Fruit fly (Drosophila melanogaster) whole organism, embryonic: Measurements from ENCODE around the gene CG8319.
A peak's percentile ranks its signal among the peaks of the same experiment; 100 is the strongest.

Experiments
- Atf6 ChIP-seq: fragments of 200-800 bp; sonication (Bioruptor generic); IDR thresholded peaks from 2 replicates; pipeline ENCODE4 v1.3.6; 2022; ENCODE audit warnings: missing biosample characterization, missing genetic modification characterization
- CG10431 ChIP-seq: fragments of 200-800 bp; sonication (Bioruptor generic); optimal IDR thresholded peaks from 3 replicates; lab custom pipeline; 2018; ENCODE audit warnings: missing biosample characterization, mild to moderate bottlenecking, missing genetic modification characterization
- CG10462 ChIP-seq: fragments of 200-800 bp; sonication (Bioruptor generic); optimal IDR thresholded peaks from 2 replicates; lab custom pipeline; 2016; ENCODE audit warnings: missing biosample characterization, missing genetic modification characterization
- CG12769 ChIP-seq: fragments of 200-800 bp; sonication (Bioruptor generic); optimal IDR thresholded peaks from 2 replicates; lab custom pipeline; 2019; ENCODE audit warnings: missing biosample characterization, mild to moderate bottlenecking, missing genetic modification characterization, moderate library complexity
- CG15601 ChIP-seq: fragments of 200-800 bp; sonication (Bioruptor generic); optimal IDR thresholded peaks from 3 replicates; lab custom pipeline; 2019; ENCODE audit warnings: missing biosample characterization, mild to moderate bottlenecking, missing genetic modification characterization, moderate library complexity
- CG17385 ChIP-seq: fragments of 200-800 bp; sonication (Bioruptor generic); optimal IDR thresholded peaks from 3 replicates; lab custom pipeline; 2018; ENCODE audit warnings: missing biosample characterization, mild to moderate bottlenecking, missing genetic modification characterization
- CG17612 ChIP-seq: fragments of 200-800 bp; sonication (Bioruptor generic); IDR thresholded peaks from 2 replicates; pipeline ENCODE4 v1.3.6; 2022; ENCODE audit warnings: missing biosample characterization, missing genetic modification characterization
- CG31365 ChIP-seq: fragments of 200-800 bp; sonication (Bioruptor generic); optimal IDR thresholded peaks from 2 replicates; lab custom pipeline; 2018; ENCODE audit warnings: missing biosample characterization, mild to moderate bottlenecking, missing genetic modification characterization
- CG31388 ChIP-seq: fragments of 200-800 bp; sonication (Bioruptor generic); optimal IDR thresholded peaks from 2 replicates; lab custom pipeline; 2016; ENCODE audit warnings: missing biosample characterization, missing genetic modification characterization
- CG34224 ChIP-seq: fragments of 200-800 bp; sonication (Bioruptor generic); IDR thresholded peaks from 3 replicates; pipeline ENCODE4 v1.3.6; 2022; ENCODE audit warnings: missing biosample characterization, missing genetic modification characterization; ENCODE audit not compliant: partially characterized antibody
- CG4617 ChIP-seq: fragments of 200-800 bp; sonication (Bioruptor generic); optimal IDR thresholded peaks from 3 replicates; lab custom pipeline; 2016; ENCODE audit warnings: missing biosample characterization, missing genetic modification characterization, borderline replicate concordance
- CG8359 ChIP-seq: fragments of 200-800 bp; sonication (Bioruptor generic); optimal IDR thresholded peaks from 2 replicates; lab custom pipeline; 2017; ENCODE audit warnings: missing biosample characterization, mild to moderate bottlenecking, missing genetic modification characterization, borderline replicate concordance
- CTCF ChIP-seq: fragments of 200-800 bp; sonication (Bioruptor generic); optimal IDR thresholded peaks from 2 replicates; lab custom pipeline; 2017; ENCODE audit warnings: missing biosample characterization, mild to moderate bottlenecking, missing genetic modification characterization, moderate library complexity
- Camta ChIP-seq: fragments of 200-800 bp; sonication (Bioruptor generic); optimal IDR thresholded peaks from 2 replicates; lab custom pipeline; 2016; ENCODE audit warnings: missing biosample characterization, missing genetic modification characterization
- D19A ChIP-seq: fragments of 200-800 bp; optimal IDR thresholded peaks from 3 replicates; lab custom pipeline; 2019; ENCODE audit warnings: missing biosample characterization, mild to moderate bottlenecking, missing genetic modification characterization, moderate library complexity
- Dek ChIP-seq: fragments of 200-800 bp; sonication (Bioruptor generic); optimal IDR thresholded peaks from 3 replicates; lab custom pipeline; 2019; ENCODE audit warnings: missing biosample characterization, mild to moderate bottlenecking, missing genetic modification characterization, moderate library complexity
- Dfd ChIP-seq, 2 experiments: fragments of >200 bp; optimal IDR thresholded peaks; 2 replicates each; lab custom pipeline; 2017; ENCODE audit warnings: missing biosample characterization in 2 of 2, missing genetic modification characterization in 2 of 2
- E2f2 ChIP-seq: fragments of 200-800 bp; sonication (Bioruptor generic); IDR thresholded peaks from 2 replicates; pipeline ENCODE4 v1.3.6; 2022; ENCODE audit warnings: missing biosample characterization, missing genetic modification characterization
- Eip74EF ChIP-seq, 2 experiments: fragments of 200-800 bp in 1 of 2; fragments of >200 bp in 1 of 2; sonication (Bioruptor generic) in 1 of 2; optimal IDR thresholded peaks; 2 replicates each; lab custom pipeline; 2017 to 2019; ENCODE audit warnings: missing biosample characterization in 2 of 2, missing genetic modification characterization in 2 of 2, mild to moderate bottlenecking in 1 of 2, moderate library complexity in 1 of 2
- Fer2 ChIP-seq: fragments of 200-800 bp; sonication (Bioruptor generic); optimal IDR thresholded peaks from 2 replicates; lab custom pipeline; 2018; ENCODE audit warnings: missing biosample characterization, mild to moderate bottlenecking, missing genetic modification characterization, moderate library complexity
- GATAe ChIP-seq: fragments of 200-800 bp; sonication (Bioruptor generic); conservative IDR thresholded peaks from 2 replicates; pipeline ENCODE4 v1.3.6; 2022; ENCODE audit warnings: missing biosample characterization, missing genetic modification characterization
- Gsc ChIP-seq: fragments of 200-800 bp; sonication (Bioruptor generic); IDR thresholded peaks from 2 replicates; pipeline ENCODE4 v1.3.6; 2022; ENCODE audit warnings: missing biosample characterization, missing genetic modification characterization
- HLH4C ChIP-seq: fragments of 200-800 bp; sonication (Bioruptor generic); IDR thresholded peaks from 3 replicates; pipeline ENCODE4 v1.3.6; 2022; ENCODE audit warnings: missing biosample characterization, missing genetic modification characterization; ENCODE audit not compliant: partially characterized antibody
- Hmx ChIP-seq: fragments of 200-800 bp; sonication (Bioruptor generic); optimal IDR thresholded peaks from 2 replicates; lab custom pipeline; 2016; ENCODE audit warnings: missing biosample characterization, missing genetic modification characterization
- Hr3 ChIP-seq: fragments of 200-800 bp; sonication (Bioruptor generic); optimal IDR thresholded peaks from 3 replicates; lab custom pipeline; 2016; ENCODE audit warnings: missing biosample characterization, missing genetic modification characterization
- Hsf ChIP-seq: fragments of 200-800 bp; sonication (Bioruptor generic); optimal IDR thresholded peaks from 3 replicates; lab custom pipeline; 2016; ENCODE audit warnings: missing biosample characterization, missing genetic modification characterization
- Med ChIP-seq: fragments of 200-800 bp; sonication (Bioruptor generic); peaks from one replicate; lab custom pipeline; 2016; ENCODE audit warnings: missing biosample characterization, missing genetic modification characterization, mild to moderate bottlenecking, inconsistent platforms, moderate library complexity
- Meics ChIP-seq: fragments of 200-800 bp; sonication (Bioruptor generic); optimal IDR thresholded peaks from 2 replicates; lab custom pipeline; 2017; ENCODE audit warnings: missing biosample characterization, mild to moderate bottlenecking, missing genetic modification characterization
- NC2β ChIP-seq: fragments of 200-800 bp; sonication (Bioruptor generic); optimal IDR thresholded peaks from 2 replicates; lab custom pipeline; 2016; ENCODE audit warnings: missing biosample characterization, missing genetic modification characterization
- Poxn ChIP-seq: fragments of 200-800 bp; sonication (Bioruptor generic); IDR thresholded peaks from 2 replicates; pipeline ENCODE4 v1.3.6; 2022; ENCODE audit warnings: missing biosample characterization, missing genetic modification characterization
- Sox102F ChIP-seq: fragments of 200-800 bp; sonication (Bioruptor generic); optimal IDR thresholded peaks from 2 replicates; lab custom pipeline; 2018; ENCODE audit warnings: missing biosample characterization, mild to moderate bottlenecking, missing genetic modification characterization, moderate library complexity
- Tbp ChIP-seq: fragments of >200 bp; optimal IDR thresholded peaks from 2 replicates; lab custom pipeline; 2018; ENCODE audit warnings: missing biosample characterization, missing genetic modification characterization
- Xbp1 ChIP-seq: fragments of 200-800 bp; sonication (Bioruptor generic); optimal IDR thresholded peaks from 3 replicates; lab custom pipeline; 2016; ENCODE audit warnings: missing biosample characterization, mild to moderate bottlenecking, missing genetic modification characterization
- Xrp1 ChIP-seq: fragments of 200-800 bp; sonication (Bioruptor generic); IDR thresholded peaks from 2 replicates; pipeline ENCODE4 v1.3.6; 2022; ENCODE audit warnings: missing biosample characterization, missing genetic modification characterization
- ara ChIP-seq: fragments of 200-800 bp; sonication (Bioruptor generic); IDR thresholded peaks from 2 replicates; pipeline ENCODE4 v1.3.6; 2022; ENCODE audit warnings: missing biosample characterization, missing genetic modification characterization
- az2 ChIP-seq: fragments of 200-800 bp; sonication (Bioruptor generic); optimal IDR thresholded peaks from 3 replicates; lab custom pipeline; 2016; ENCODE audit warnings: missing biosample characterization, missing genetic modification characterization
- cwo ChIP-seq: fragments of 200-800 bp; sonication (Bioruptor generic); optimal IDR thresholded peaks from 3 replicates; lab custom pipeline; 2017; ENCODE audit warnings: missing biosample characterization, missing genetic modification characterization, mild to moderate bottlenecking, moderate library complexity, missing genetic modification reagents
- disco-r ChIP-seq: fragments of 200-800 bp; sonication (Bioruptor generic); optimal IDR thresholded peaks from 2 replicates; lab custom pipeline; 2016; ENCODE audit warnings: missing biosample characterization, missing genetic modification characterization
- eyg ChIP-seq: fragments of 200-800 bp; sonication (Bioruptor generic); optimal IDR thresholded peaks from 3 replicates; lab custom pipeline; 2016; ENCODE audit warnings: missing biosample characterization, missing genetic modification characterization
- fu2 ChIP-seq: fragments of 200-800 bp; sonication (Bioruptor generic); optimal IDR thresholded peaks from 2 replicates; lab custom pipeline; 2016; ENCODE audit warnings: missing biosample characterization, missing genetic modification characterization
- ken ChIP-seq: fragments of 200-800 bp; sonication (Bioruptor generic); IDR thresholded peaks from 3 replicates; pipeline ENCODE4 v1.3.6; 2022; ENCODE audit warnings: missing biosample characterization, missing genetic modification characterization
- nerfin-1 ChIP-seq: fragments of 200-800 bp; sonication (Bioruptor generic); optimal IDR thresholded peaks from 3 replicates; lab custom pipeline; 2019; ENCODE audit warnings: missing biosample characterization, mild to moderate bottlenecking, missing genetic modification characterization, moderate library complexity
- pfk ChIP-seq: fragments of 200-800 bp; sonication (Bioruptor generic); optimal IDR thresholded peaks from 2 replicates; lab custom pipeline; 2018; ENCODE audit warnings: missing biosample characterization, mild to moderate bottlenecking, missing genetic modification characterization, moderate library complexity
- psq ChIP-seq: fragments of 200-800 bp; sonication (Bioruptor generic); optimal IDR thresholded peaks from 2 replicates; lab custom pipeline; 2017; ENCODE audit warnings: missing biosample characterization, missing genetic modification characterization
- schlank ChIP-seq: fragments of 200-800 bp; sonication (Bioruptor generic); optimal IDR thresholded peaks from 2 replicates; lab custom pipeline; 2018; ENCODE audit warnings: missing biosample characterization, mild to moderate bottlenecking, missing genetic modification characterization
- slou ChIP-seq: fragments of 200-800 bp; sonication (Bioruptor generic); optimal IDR thresholded peaks from 3 replicates; lab custom pipeline; 2016; ENCODE audit warnings: missing biosample characterization, missing genetic modification characterization
- so ChIP-seq: fragments of 200-800 bp; sonication (Bioruptor generic); IDR thresholded peaks from 3 replicates; pipeline ENCODE4 v1.3.6; 2022; ENCODE audit warnings: missing biosample characterization, missing genetic modification characterization
- ssp ChIP-seq: fragments of 200-800 bp; sonication (Bioruptor generic); IDR thresholded peaks from 2 replicates; pipeline ENCODE4 v1.3.6; 2022; ENCODE audit warnings: missing biosample characterization, missing genetic modification characterization
- ttk ChIP-seq: fragments of 200-800 bp; sonication (Bioruptor generic); IDR thresholded peaks from 2 replicates; pipeline ENCODE4 v2.1.2; 2022; ENCODE audit warnings: missing biosample characterization, missing genetic modification characterization
- unpg ChIP-seq: fragments of 200-800 bp; sonication (Bioruptor generic); optimal IDR thresholded peaks from 3 replicates; lab custom pipeline; 2018; ENCODE audit warnings: missing biosample characterization, mild to moderate bottlenecking, missing genetic modification characterization, moderate library complexity
- vnd ChIP-seq: fragments of 200-800 bp; sonication (Bioruptor generic); IDR thresholded peaks from 3 replicates; pipeline ENCODE4 v1.3.6; 2022; ENCODE audit warnings: missing biosample characterization, missing genetic modification characterization; ENCODE audit not compliant: partially characterized antibody
- z ChIP-seq: fragments of 200-800 bp; sonication (Bioruptor generic); IDR thresholded peaks from 3 replicates; pipeline ENCODE4 v1.3.6; 2022; ENCODE audit warnings: missing biosample characterization, missing genetic modification characterization

The CG8319 gene

DNA sequence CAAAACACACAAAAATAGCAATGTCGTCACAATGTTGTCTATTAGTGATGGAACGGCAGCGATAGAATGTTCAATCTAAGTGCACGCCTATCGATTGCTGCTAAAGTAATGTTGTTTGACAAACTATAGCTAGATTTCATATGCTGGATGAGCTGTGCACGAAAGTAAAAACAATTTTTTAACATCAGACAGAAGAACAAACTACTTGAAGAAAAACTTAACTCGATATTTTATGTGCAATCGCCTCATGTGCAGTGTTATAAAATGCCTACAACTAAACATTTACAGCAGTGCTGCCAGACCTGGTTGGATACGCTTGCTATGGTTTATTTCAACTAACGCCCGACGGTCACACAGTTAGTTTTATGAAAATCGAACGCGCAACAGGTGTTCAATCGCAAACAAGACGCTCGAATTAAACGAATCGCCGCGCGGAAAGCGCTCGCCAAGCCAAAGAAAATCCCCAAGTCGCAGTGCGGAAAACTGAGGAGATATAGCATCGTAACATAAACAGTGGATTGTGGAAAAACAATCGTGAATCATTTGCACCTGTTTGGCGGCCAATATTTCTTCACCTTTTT, 36.1 kb upstream of the CG8319 start, which contains the start of the genes bocks and CG8312:
TSS of gene bocks (minus strand) at position 51 of the 581 bp plus-strand sequence.
TSS of gene CG8312 (plus strand) at position 358 of the 581 bp plus-strand sequence.
- TF ChIP-seq Eip74EF (GFP tag; optimal IDR thresholded peaks at IDR 0.05; lab: Kevin White, UChicago) (no peak), Hr3 (GFP tag; lab: Kevin White, UChicago) (no peak), CG10431 (no peak), Meics (GFP tag; lab: Kevin White, UChicago) (peak; percentile 6), Dfd (GFP tag; optimal IDR thresholded peaks at IDR 0.05; lab: Kevin White, UChicago) (no peak), Med (GFP tag; lab: Kevin White, UChicago) (peak; percentile 94), CG34224 (no peak), Sox102F (no peak), unpg (no peak), so (no peak), Dek (tag; lab: Kevin White, UChicago) (no peak), GATAe (GFP tag; lab: Robert Waterston, UW) (no peak), CG17612 (GFP tag; lab: Robert Waterston, UW) (no peak), ken (GFP tag; lab: Robert Waterston, UW) (no peak), CG12769 (peak; percentile 51), Xrp1 (GFP tag; lab: Robert Waterston, UW) (no peak), Atf6 (GFP tag; lab: Robert Waterston, UW) (no peak), pfk (GFP tag; lab: Kevin White, UChicago) (no peak), disco-r (peak; percentile 15), Tbp (no peak), CG10462 (GFP tag; lab: Kevin White, UChicago) (no peak), vnd (no peak), CG8359 (GFP tag; lab: Kevin White, UChicago) (no peak), ssp (GFP tag; lab: Robert Waterston, UW) (no peak), CG17385 (GFP tag; lab: Kevin White, UChicago) (peak; percentile 29), D19A (tag; lab: Kevin White, UChicago) (no peak), ttk (GFP tag; lab: Robert Waterston, UW) (no peak), NC2β (GFP tag; lab: Kevin White, UChicago) (peak; percentile 77), CG4617 (GFP tag; lab: Kevin White, UChicago) (peak; percentile 45), Hsf (peak; percentile 55), schlank (tag; lab: Kevin White, UChicago) (no peak), az2 (no peak), HLH4C (GFP tag; lab: Robert Waterston, UW) (no peak), Fer2 (tag; lab: Kevin White, UChicago) (no peak), CTCF (no peak), ara (GFP tag; lab: Robert Waterston, UW) (no peak), CG15601 (peak; percentile 82), z (GFP tag; lab: Robert Waterston, UW) (no peak), nerfin-1 (tag; lab: Kevin White, UChicago) (peak; percentile 50), CG31388 (GFP tag; lab: Kevin White, UChicago) (no peak), CG31365 (tag; lab: Kevin White, UChicago) (no peak), Poxn (GFP tag; lab: Robert Waterston, UW) (no peak), psq (GFP tag; lab: Kevin White, UChicago) (no peak), eyg (peak; percentile 15), cwo (peak; percentile 23), Gsc (GFP tag; lab: Robert Waterston, UW) (no peak), Xbp1 (peak; percentile 65), Hmx (no peak), fu2 (GFP tag; lab: Kevin White, UChicago) (peak; percentile 13), Camta (peak; percentile 57), E2f2 (no peak), slou (GFP tag; lab: Kevin White, UChicago) (no peak)
